Fruit fly (Drosophila melanogaster) whole organism, wandering third instar larva: Measurements from ENCODE around the gene CG43155.

Experiments
- Abd-B ChIP-seq: fragments of >200 bp; optimal IDR thresholded peaks from 2 replicates; lab custom pipeline; 2017; ENCODE audit warnings: missing biosample characterization, missing genetic modification characterization
- Hr78 ChIP-seq: fragments of >200 bp; optimal IDR thresholded peaks from 2 replicates; lab custom pipeline; 2017; ENCODE audit warnings: missing biosample characterization, missing genetic modification characterization
- Myc ChIP-seq: fragments of >200 bp; optimal IDR thresholded peaks from 2 replicates; lab custom pipeline; 2017
- fru ChIP-seq: fragments of 200-800 bp; sonication (Bioruptor generic); optimal IDR thresholded peaks from 3 replicates; lab custom pipeline; 2016; ENCODE audit warnings: missing biosample characterization, mild to moderate bottlenecking, missing genetic modification characterization
- jim ChIP-seq: fragments of 175-275, 200-325 bp; sonication (Bioruptor generic); optimal IDR thresholded peaks from 2 replicates; lab custom pipeline; 2016; ENCODE audit warnings: missing biosample characterization, mild to moderate bottlenecking, missing genetic modification characterization
- lola ChIP-seq: fragments of >200 bp; optimal IDR thresholded peaks from 2 replicates; lab custom pipeline; 2017; ENCODE audit warnings: missing biosample characterization, missing genetic modification characterization
- sage ChIP-seq: fragments of 200-800 bp; sonication (Bioruptor generic); optimal IDR thresholded peaks from 2 replicates; lab custom pipeline; 2016; ENCODE audit warnings: missing biosample characterization, mild to moderate bottlenecking, missing genetic modification characterization

- TF ChIP-seq jim (GFP tag; lab: Kevin White, UChicago), result no peak
- TF ChIP-seq Hr78 (GFP tag; lab: Kevin White, UChicago), result no peak
- no peak for TF ChIP-seq sage
- TF ChIP-seq fru (GFP tag; lab: Kevin White, UChicago), result no peak
- no peak for TF ChIP-seq lola (GFP tag; lab: Kevin White, UChicago)
- no peak for TF ChIP-seq Abd-B (GFP tag; lab: Kevin White, UChicago)
- no peak for TF ChIP-seq Myc (lab: Kevin White, UChicago)
These were observed 46.5 kb upstream of the CG43155 start, which contains the start of gene Gr10b for dm6 chrX:11413090-11413489.
